Worm (Caenorhabditis elegans) whole organism, L3 larva: ENCODE results near the gene F59G1.8.
A peak's percentile ranks its signal among the peaks of the same experiment; 100 is the strongest.

Experiments used
- R02D3.7 ChIP-seq: fragments of 150-350 bp; optimal IDR thresholded peaks from 2 replicates; lab custom pipeline; 2014; ENCODE audit warnings: missing biosample characterization, missing genetic modification characterization
- ZK546.5 ChIP-seq: sonication (generic microtip); optimal IDR thresholded peaks from 2 replicates; lab custom pipeline; 2017; ENCODE audit warnings: missing biosample characterization, missing genetic modification characterization
- aly-2 ChIP-seq: fragments of 150-350 bp; optimal IDR thresholded peaks from 2 replicates; lab custom pipeline; 2014; ENCODE audit warnings: missing biosample characterization, missing genetic modification characterization
- ama-1 ChIP-seq: fragments of 150-350 bp; optimal IDR thresholded peaks from 2 replicates; lab custom pipeline; 2018
- ceh-28 ChIP-seq: fragments of 150-350 bp; optimal IDR thresholded peaks from 2 replicates; lab custom pipeline; 2014; ENCODE audit warnings: missing biosample characterization, missing genetic modification reagents, missing genetic modification characterization
- daf-12 ChIP-seq: fragments of 150-350 bp; optimal IDR thresholded peaks from 2 replicates; lab custom pipeline; 2014; ENCODE audit warnings: missing biosample characterization, missing genetic modification reagents, missing genetic modification characterization
- egl-27 ChIP-seq: sonication (generic microtip); optimal IDR thresholded peaks from 4 replicates; lab custom pipeline; 2017; ENCODE audit warnings: missing biosample characterization, missing genetic modification reagents, missing genetic modification characterization
- egl-5 ChIP-seq: fragments of 150-350 bp; optimal IDR thresholded peaks from 2 replicates; lab custom pipeline; 2017; ENCODE audit warnings: missing biosample characterization, missing genetic modification reagents, missing genetic modification characterization, inconsistent platforms
- elt-2 ChIP-seq: sonication (generic microtip); optimal IDR thresholded peaks from 2 replicates; lab custom pipeline; 2016; ENCODE audit warnings: missing genetic modification reagents, mild to moderate bottlenecking, missing genetic modification characterization, missing compliant biosample characterization
- eor-1 ChIP-seq, 2 experiments: fragments of 150-350 bp; optimal IDR thresholded peaks; 2 replicates each; lab custom pipeline; 2014 to 2018; ENCODE audit warnings: missing biosample characterization in 2 of 2, missing genetic modification characterization in 2 of 2
- fkh-10 ChIP-seq: sonication (generic microtip); optimal IDR thresholded peaks from 2 replicates; lab custom pipeline; 2017; ENCODE audit warnings: missing biosample characterization, missing genetic modification reagents, missing genetic modification characterization
- fos-1 ChIP-seq: fragments of 150-350 bp; optimal IDR thresholded peaks from 2 replicates; lab custom pipeline; 2014; ENCODE audit warnings: missing biosample characterization, missing genetic modification characterization
- hmg-11 ChIP-seq: sonication (generic microtip); optimal IDR thresholded peaks from 2 replicates; lab custom pipeline; 2016; ENCODE audit warnings: missing genetic modification characterization, missing compliant biosample characterization
- lin-15B ChIP-seq: fragments of 150-350 bp; optimal IDR thresholded peaks from 2 replicates; lab custom pipeline; 2014; ENCODE audit warnings: missing biosample characterization, missing genetic modification characterization
- lsy-12 ChIP-seq: sonication (generic microtip); optimal IDR thresholded peaks from 2 replicates; lab custom pipeline; 2016; ENCODE audit warnings: mild to moderate bottlenecking, missing genetic modification characterization, missing compliant biosample characterization
- mdl-1 ChIP-seq: fragments of 150-350 bp; optimal IDR thresholded peaks from 2 replicates; lab custom pipeline; 2014; ENCODE audit warnings: missing biosample characterization, missing genetic modification characterization
- nfya-1 ChIP-seq: sonication (generic microtip); optimal IDR thresholded peaks from 2 replicates; lab custom pipeline; 2017; ENCODE audit warnings: missing genetic modification characterization, mild to moderate bottlenecking, missing compliant biosample characterization, antibody characterized with exemption, moderate library complexity; ENCODE audit not compliant: insufficient read depth
- nhr-11 ChIP-seq: fragments of 150-350 bp; optimal IDR thresholded peaks from 2 replicates; lab custom pipeline; 2014; ENCODE audit warnings: missing biosample characterization, missing genetic modification characterization
- nhr-12 ChIP-seq: fragments of 150-350 bp; optimal IDR thresholded peaks from 2 replicates; lab custom pipeline; 2014; ENCODE audit warnings: missing biosample characterization, missing genetic modification characterization
- nhr-23 ChIP-seq: fragments of 150-350 bp; optimal IDR thresholded peaks from 2 replicates; lab custom pipeline; 2014; ENCODE audit warnings: missing biosample characterization, missing genetic modification reagents, missing genetic modification characterization
- nhr-237 ChIP-seq: fragments of 150-350 bp; optimal IDR thresholded peaks from 2 replicates; lab custom pipeline; 2014; ENCODE audit warnings: missing biosample characterization, missing genetic modification characterization
- nhr-25 ChIP-seq: sonication (generic microtip); optimal IDR thresholded peaks from 2 replicates; lab custom pipeline; 2017; ENCODE audit warnings: missing biosample characterization, missing genetic modification characterization
- nhr-43 ChIP-seq: sonication (generic microtip); optimal IDR thresholded peaks from 2 replicates; lab custom pipeline; 2016; ENCODE audit warnings: mild to moderate bottlenecking, missing genetic modification characterization, missing compliant biosample characterization; ENCODE audit not compliant: poor library complexity, severe bottlenecking
- nhr-67 ChIP-seq: fragments of 150-350 bp; optimal IDR thresholded peaks from 2 replicates; lab custom pipeline; 2014; ENCODE audit warnings: missing biosample characterization, missing genetic modification characterization
- nhr-77 ChIP-seq: fragments of 150-350 bp; optimal IDR thresholded peaks from 2 replicates; lab custom pipeline; 2014; ENCODE audit warnings: missing biosample characterization, missing genetic modification characterization
- pha-4 ChIP-seq: fragments of 150-350 bp; optimal IDR thresholded peaks from 2 replicates; lab custom pipeline; 2014; ENCODE audit warnings: missing biosample characterization, missing genetic modification reagents, missing genetic modification characterization
- skn-1 ChIP-seq: fragments of 150-350 bp; optimal IDR thresholded peaks from 2 replicates; lab custom pipeline; 2014; ENCODE audit warnings: missing biosample characterization, missing genetic modification characterization
- tbx-2 ChIP-seq: sonication (generic microtip); optimal IDR thresholded peaks from 2 replicates; lab custom pipeline; 2016; ENCODE audit warnings: mild to moderate bottlenecking, missing genetic modification characterization, missing compliant biosample characterization
- zag-1 ChIP-seq: fragments of 150-350 bp; optimal IDR thresholded peaks from 2 replicates; lab custom pipeline; 2014; ENCODE audit warnings: missing biosample characterization, missing genetic modification characterization
- ztf-4 ChIP-seq: fragments of 150-350 bp; optimal IDR thresholded peaks from 2 replicates; lab custom pipeline; 2014; ENCODE audit warnings: missing biosample characterization, missing genetic modification characterization

Gene F59G1.8

DNA sequence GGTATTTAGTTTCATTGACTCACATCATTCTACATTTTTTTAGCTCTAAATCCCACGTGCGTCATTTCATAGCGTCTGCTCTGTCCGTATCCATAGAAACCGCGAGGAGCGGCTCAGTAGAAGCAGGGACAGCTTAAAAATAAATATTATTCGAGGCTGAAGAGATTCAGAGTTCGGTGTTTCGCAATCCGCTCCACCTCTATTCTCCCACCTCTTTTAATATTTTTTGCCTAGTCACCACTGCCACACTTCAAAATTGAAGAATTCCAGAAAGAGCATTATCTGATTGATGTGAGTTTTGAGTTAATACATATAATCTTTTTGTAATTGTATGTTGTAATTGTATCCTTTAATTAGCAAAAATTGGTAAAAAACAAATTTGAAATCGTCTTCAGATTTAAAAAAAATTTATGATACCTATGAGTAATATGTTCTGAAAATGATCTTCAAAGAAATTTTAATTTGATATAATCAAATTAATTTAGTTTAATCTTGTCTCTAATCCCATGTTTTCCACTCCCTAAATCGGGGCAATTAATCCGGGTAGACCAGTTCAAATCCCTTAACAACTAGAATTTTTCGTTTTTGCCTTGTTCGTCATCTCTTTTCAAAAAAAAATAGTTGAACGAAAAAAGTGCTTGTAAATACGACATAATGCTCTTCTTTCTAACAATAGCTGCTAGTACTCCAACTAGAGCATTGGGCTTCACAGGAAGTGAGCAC lies 16.8 kb upstream of the F59G1.8 start:
- no peak for TF ChIP-seq fos-1 (tag; lab: Kevin White, UChicago)

DNA sequence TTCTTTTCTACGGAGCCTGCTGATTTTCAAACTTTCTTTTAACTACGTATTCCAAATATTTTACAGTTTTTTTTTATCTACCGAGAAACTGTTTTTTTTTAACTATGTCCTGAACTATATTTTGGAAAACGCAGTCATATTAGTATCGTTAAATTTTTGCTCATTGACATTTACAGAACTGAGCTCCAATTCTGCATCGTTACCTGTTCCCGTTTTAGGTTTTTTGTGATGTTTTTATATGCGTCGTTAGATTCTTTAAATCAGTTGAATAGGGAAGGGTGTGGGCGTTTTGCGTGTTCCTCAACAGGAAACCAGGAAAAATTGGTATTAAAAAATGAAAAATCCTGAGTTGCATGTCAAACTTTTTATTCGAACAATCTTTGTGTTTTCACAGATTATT lies 13.6 kb upstream of the F59G1.8 start:
- TF ChIP-seq nhr-237 (tag; lab: Kevin White, UChicago) (no peak), nhr-67 (no peak), lsy-12 (tag; lab: Kevin White, UChicago) (no peak), R02D3.7 (tag; lab: Kevin White, UChicago) (no peak), lin-15B (tag; lab: Kevin White, UChicago) (no peak), nhr-11 (tag; lab: Kevin White, UChicago) (no peak), nhr-43 (tag; lab: Kevin White, UChicago) (no peak), eor-1 (tag; optimal IDR thresholded peaks at IDR 0.05; lab: Kevin White, UChicago) (no peak), egl-5 (tag; lab: Kevin White, UChicago) (no peak), ceh-28 (no peak), zag-1 (tag; lab: Kevin White, UChicago) (no peak), skn-1 (tag; lab: Kevin White, UChicago) (no peak), daf-12 (tag; lab: Kevin White, UChicago) (no peak), egl-27 (no peak)

DNA sequence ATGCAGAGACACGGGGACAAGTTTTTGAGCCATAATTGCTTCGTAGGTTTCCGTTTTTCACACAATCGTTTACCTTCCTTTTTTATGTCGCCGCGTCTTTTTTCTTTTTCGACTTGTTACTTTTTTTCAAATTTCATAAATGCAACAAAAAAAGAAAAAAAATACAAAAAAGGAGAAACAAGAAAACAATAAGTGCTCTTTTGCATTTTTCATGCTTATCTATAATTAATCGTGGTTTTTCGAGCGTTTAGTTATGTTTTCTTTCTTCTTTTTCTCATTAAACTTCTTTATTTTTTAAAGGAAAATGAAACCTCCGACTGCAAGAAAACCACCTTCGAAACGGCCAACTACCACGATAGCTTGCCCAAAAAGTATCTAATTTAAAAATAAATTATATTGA lies 10.5 kb upstream of the F59G1.8 start, which contains the start of gene F59G1.4:
F59G1.4 (plus strand) TSS at position 301 of the 400 bp plus-strand sequence.
- TF ChIP-seq pha-4 (no peak), nhr-11 (tag; lab: Kevin White, UChicago) (no peak), hmg-11 (tag; lab: Kevin White, UChicago) (no peak), nhr-77 (tag; lab: Kevin White, UChicago) (no peak)

DNA sequence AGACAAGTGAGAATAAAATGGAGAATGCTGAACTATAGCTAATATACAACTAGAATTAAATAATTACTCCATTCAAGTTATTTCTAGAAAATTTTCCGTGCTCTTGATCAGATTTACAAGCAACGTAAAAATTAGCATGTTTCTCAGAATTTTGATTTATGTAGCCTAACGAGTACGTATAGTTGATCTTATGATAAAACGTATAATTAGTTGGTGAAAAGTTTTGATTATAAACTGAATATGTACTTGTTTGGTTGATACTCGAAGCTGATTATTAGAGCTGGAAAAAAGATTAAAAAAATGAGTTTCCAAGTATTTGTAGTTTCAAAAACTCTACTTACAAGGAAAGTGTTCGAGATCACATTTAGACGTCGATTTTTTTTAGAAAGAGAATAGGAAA lies 9.9 kb upstream of the F59G1.8 start:
- TF ChIP-seq tbx-2 (tag; lab: Kevin White, UChicago): no peak
- TF ChIP-seq nhr-11 (tag; lab: Kevin White, UChicago): peak; percentile 87

ce11 chrII:5899080-5899479 lies 7.3 kb upstream of the F59G1.8 start:
- TF ChIP-seq pha-4: peak; percentile 83
- no peak for TF ChIP-seq elt-2 (tag; lab: Kevin White, UChicago)
- TF ChIP-seq nhr-25 (tag; lab: Kevin White, UChicago): no peak
- peak; percentile 89 for TF ChIP-seq nhr-23 (tag; lab: Kevin White, UChicago)
- no peak for TF ChIP-seq ZK546.5
- TF ChIP-seq aly-2: no peak
- no peak for TF ChIP-seq nhr-12
- TF ChIP-seq ama-1: peak; percentile 16

DNA sequence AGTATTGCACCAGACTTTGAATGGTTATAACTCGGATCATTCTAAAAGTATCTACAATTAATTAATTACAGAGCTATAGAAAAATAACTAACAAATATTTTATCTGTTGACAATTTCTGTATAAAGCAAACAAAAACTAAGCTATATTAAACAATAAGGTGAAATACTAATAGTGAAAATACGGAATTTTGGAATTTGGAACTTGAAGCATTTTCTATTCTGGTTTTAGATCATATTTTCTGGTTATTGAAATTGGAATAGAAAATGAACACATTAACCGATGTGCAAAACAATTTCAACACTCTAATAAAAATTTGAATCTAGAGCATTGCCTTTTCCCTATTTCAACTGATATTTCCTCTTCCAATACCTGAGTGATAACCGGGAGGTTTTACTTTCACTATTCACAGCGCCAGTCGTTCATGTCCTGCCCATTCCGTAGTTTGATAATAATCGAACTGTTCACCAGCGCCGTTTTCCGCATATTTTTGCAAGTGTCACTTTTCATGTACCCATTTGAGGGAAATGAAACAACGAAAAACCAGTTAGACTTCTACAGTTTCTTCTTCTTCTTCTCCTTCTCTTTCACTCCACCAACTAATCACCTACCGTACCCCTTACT lies 6.4 kb upstream of the F59G1.8 start:
- TF ChIP-seq lsy-12 (tag; lab: Kevin White, UChicago) (no peak), eor-1 (tag; optimal IDR thresholded peaks at IDR 0.05; lab: Kevin White, UChicago) (no peak), nhr-67 (no peak), fkh-10 (GFP tag; lab: Kevin White, UChicago) (no peak), nfya-1 (tag; lab: Kevin White, UChicago) (no peak), mdl-1 (no peak), elt-2 (tag; lab: Kevin White, UChicago) (peak; percentile 65), ztf-4 (no peak)
